Worm (Caenorhabditis elegans): Measurements from ENCODE around the gene cnx-1.

Gene cnx-1

DNA sequence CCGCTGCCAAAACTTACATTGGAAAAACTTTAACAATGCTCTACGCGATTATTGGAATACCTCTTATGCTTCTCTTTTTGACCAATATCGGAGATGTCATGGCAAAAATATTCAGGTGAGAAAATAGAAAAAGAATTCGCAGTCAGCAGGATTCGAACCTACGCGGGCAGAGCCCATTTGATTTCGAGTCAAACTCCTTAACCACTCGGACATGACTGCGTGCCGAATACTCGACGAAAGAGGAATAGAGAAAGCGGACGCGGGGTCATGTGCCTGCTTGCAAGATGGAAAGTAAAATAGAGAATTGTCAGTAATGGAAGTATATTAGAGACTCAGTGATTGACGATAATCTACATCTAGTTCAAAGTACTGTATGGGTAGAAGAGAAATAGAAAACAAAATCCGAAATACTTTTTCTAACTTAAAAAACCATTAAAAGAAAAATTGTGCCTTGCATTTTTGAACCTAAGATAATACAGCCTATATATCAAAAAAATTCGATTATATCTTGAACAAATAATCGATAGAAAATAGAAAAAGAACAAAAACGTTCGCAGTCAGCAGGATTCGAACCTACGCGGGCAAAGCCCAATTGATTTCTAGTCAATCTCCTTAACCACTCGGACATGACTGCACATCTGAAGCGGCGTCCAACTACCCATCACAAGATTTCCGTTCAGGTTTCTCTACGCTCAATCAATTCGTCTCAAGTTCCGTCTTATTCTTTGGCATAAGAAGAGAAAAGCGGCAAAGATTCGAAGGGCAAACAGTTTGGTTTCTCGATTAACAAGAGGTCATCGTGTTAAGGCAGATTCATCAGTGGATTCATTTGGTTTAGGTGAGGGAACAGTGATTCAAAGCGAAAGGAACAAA is 44.8 kb upstream of the cnx-1 start:
- TF ChIP-seq nhr-237 (tag; optimal IDR thresholded peaks at IDR 0.05) (no peak), vab-15 (tag; optimal IDR thresholded peaks at IDR 0.05) (no peak), nhr-20 (tag; optimal IDR thresholded peaks at IDR 0.05) (peak; percentile 53), unc-30 (tag; optimal IDR thresholded peaks at IDR 0.05) (no peak), hlh-17 (GFP tag; optimal IDR thresholded peaks at IDR 0.05; ENCODE audit: borderline replicate concordance) (no peak), hpl-2 (GFP tag; optimal IDR thresholded peaks at IDR 0.05) (no peak), pqm-1 (tag; optimal IDR thresholded peaks at IDR 0.05) (no peak), tbx-2 (tag; optimal IDR thresholded peaks at IDR 0.05) (peak; percentile 43), lin-39 (tag; optimal IDR thresholded peaks at IDR 0.05) (no peak), swsn-7 (tag; optimal IDR thresholded peaks at IDR 0.05) (peak; percentile 61), lin-15B (tag; optimal IDR thresholded peaks at IDR 0.05) (no peak), aly-2 (tag; optimal IDR thresholded peaks at IDR 0.05) (peak; percentile 49), ztf-4 (tag; optimal IDR thresholded peaks at IDR 0.05) (no peak), efl-3 (GFP tag; optimal IDR thresholded peaks at IDR 0.05) (no peak), elt-2 (tag; optimal IDR thresholded peaks at IDR 0.05) (peak; percentile 27), ceh-63 (GFP tag; optimal IDR thresholded peaks at IDR 0.05) (no peak), efl-1 (optimal IDR thresholded peaks at IDR 0.05) (peak; percentile 47 to 53), efl-1 (GFP tag; optimal IDR thresholded peaks at IDR 0.05 in 1 of 2) (peak; percentile 22 to 85), grh-1 (GFP tag; IDR thresholded peaks at IDR 0.05) (no peak), tlp-1 (tag; optimal IDR thresholded peaks at IDR 0.05) (no peak), ztf-11 (tag; optimal IDR thresholded peaks at IDR 0.05) (peak in 1 of 2 experiments; percentile 61), nhr-77 (tag; optimal IDR thresholded peaks at IDR 0.05) (peak; percentile 30), lin-14 (GFP tag; optimal IDR thresholded peaks at IDR 0.05) (peak; percentile 54), nhr-85 (tag) (peak; percentile 76), nhr-47 (tag; optimal IDR thresholded peaks at IDR 0.05) (peak; percentile 77), ama-1 (optimal IDR thresholded peaks at IDR 0.05) (no peak), nhr-90 (tag; optimal IDR thresholded peaks at IDR 0.05; ENCODE audit: poor library complexity) (peak; percentile 63), F16B12.6 (tag; optimal IDR thresholded peaks at IDR 0.05) (no peak), ceh-88 (GFP tag; IDR thresholded peaks at IDR 0.05) (no peak), irx-1 (tag; optimal IDR thresholded peaks at IDR 0.05) (peak; percentile 46), nhr-84 (tag; optimal IDR thresholded peaks at IDR 0.05) (no peak), lsy-2 (tag; optimal IDR thresholded peaks at IDR 0.05) (peak; percentile 48 to 76), mab-9 (GFP tag; IDR thresholded peaks at IDR 0.05) (no peak), fkh-10 (GFP tag; optimal IDR thresholded peaks at IDR 0.05) (peak; percentile 10), mef-2 (tag; optimal IDR thresholded peaks at IDR 0.05) (no peak), sptf-1 (tag; optimal IDR thresholded peaks at IDR 0.05) (no peak), fos-1 (tag; optimal IDR thresholded peaks at IDR 0.05) (peak; percentile 36), snu-23 (GFP tag; optimal IDR thresholded peaks at IDR 0.05) (peak; percentile 59), Y116A8C.19 (tag; optimal IDR thresholded peaks at IDR 0.05; ENCODE audit: borderline replicate concordance) (no peak), C16A3.4 (tag; optimal IDR thresholded peaks at IDR 0.05) (peak; percentile 63), unc-98 (GFP tag; IDR thresholded peaks at IDR 0.05) (no peak), sup-37 (GFP tag; optimal IDR thresholded peaks at IDR 0.05) (no peak), C34B4.2 (tag; optimal IDR thresholded peaks at IDR 0.05) (no peak), fkh-8 (tag; optimal IDR thresholded peaks at IDR 0.05) (peak; percentile 49), nhr-12 (tag; optimal IDR thresholded peaks at IDR 0.05) (no peak), unc-130 (tag; optimal IDR thresholded peaks at IDR 0.05) (peak; percentile 45), fkh-4 (tag; optimal IDR thresholded peaks at IDR 0.05; ENCODE audit: borderline replicate concordance) (no peak), C04F5.9 (tag; optimal IDR thresholded peaks at IDR 0.05) (no peak), isw-1 (GFP tag; IDR thresholded peaks at IDR 0.05) (no peak), zip-4 (GFP tag; optimal IDR thresholded peaks at IDR 0.05) (no peak), jun-1 (tag; optimal IDR thresholded peaks at IDR 0.05) (no peak), ets-5 (GFP tag; IDR thresholded peaks at IDR 0.05) (no peak), xbp-1 (tag; optimal IDR thresholded peaks at IDR 0.05) (peak; percentile 52)

Data from whole organism, L1 larva.